Fruit fly (Drosophila melanogaster) whole organism, embryonic: ENCODE data around the gene Syx5.

Experiments used
- Ada2b ChIP-seq: fragments of 200-800 bp; sonication (Bioruptor generic); IDR thresholded peaks from 2 replicates; pipeline ENCODE4 v1.3.6; 2022; ENCODE audit warnings: missing biosample characterization, missing genetic modification characterization
- Asciz ChIP-seq: fragments of 200-800 bp; sonication (Bioruptor generic); optimal IDR thresholded peaks from 2 replicates; lab custom pipeline; 2017; ENCODE audit warnings: missing biosample characterization, mild to moderate bottlenecking, missing genetic modification characterization, missing genetic modification reagents
- Atf6 ChIP-seq: fragments of 200-800 bp; sonication (Bioruptor generic); IDR thresholded peaks from 2 replicates; pipeline ENCODE4 v1.3.6; 2022; ENCODE audit warnings: missing biosample characterization, missing genetic modification characterization
- Blimp-1 ChIP-seq: fragments of 200-800 bp; sonication (Bioruptor generic); optimal IDR thresholded peaks from 3 replicates; lab custom pipeline; 2018; ENCODE audit warnings: missing biosample characterization, missing genetic modification characterization, mild to moderate bottlenecking, moderate library complexity, missing genetic modification reagents
- CG10979 ChIP-seq: fragments of 200-800 bp; sonication (Bioruptor generic); optimal IDR thresholded peaks from 2 replicates; lab custom pipeline; 2018; ENCODE audit warnings: missing biosample characterization, mild to moderate bottlenecking, missing genetic modification characterization, moderate library complexity
- CG11723 ChIP-seq: fragments of 200-800 bp; sonication (Bioruptor generic); optimal IDR thresholded peaks from 2 replicates; lab custom pipeline; 2017; ENCODE audit warnings: missing biosample characterization, mild to moderate bottlenecking, missing genetic modification characterization
- CG17802 ChIP-seq: fragments of 200-800 bp; sonication (Bioruptor generic); optimal IDR thresholded peaks from 2 replicates; lab custom pipeline; 2018; ENCODE audit warnings: missing biosample characterization, mild to moderate bottlenecking, missing genetic modification characterization, moderate library complexity
- CG30403 ChIP-seq: fragments of 200-800 bp; sonication (Bioruptor generic); optimal IDR thresholded peaks from 3 replicates; lab custom pipeline; 2016; ENCODE audit warnings: missing biosample characterization, missing genetic modification characterization
- CG31365 ChIP-seq: fragments of 200-800 bp; sonication (Bioruptor generic); optimal IDR thresholded peaks from 2 replicates; lab custom pipeline; 2018; ENCODE audit warnings: missing biosample characterization, mild to moderate bottlenecking, missing genetic modification characterization
- CG33213 ChIP-seq: fragments of 200-800 bp; sonication (Bioruptor generic); optimal IDR thresholded peaks from 3 replicates; lab custom pipeline; 2016; ENCODE audit warnings: missing biosample characterization, missing genetic modification characterization
- CG34224 ChIP-seq: fragments of 200-800 bp; sonication (Bioruptor generic); IDR thresholded peaks from 3 replicates; pipeline ENCODE4 v1.3.6; 2022; ENCODE audit warnings: missing biosample characterization, missing genetic modification characterization; ENCODE audit not compliant: partially characterized antibody
- CG4424 ChIP-seq: fragments of 200-800 bp; sonication (Bioruptor generic); optimal IDR thresholded peaks from 3 replicates; lab custom pipeline; 2016; ENCODE audit warnings: missing biosample characterization, missing genetic modification characterization
- CG5180 ChIP-seq: fragments of 200-800 bp; sonication (Bioruptor generic); optimal IDR thresholded peaks from 3 replicates; lab custom pipeline; 2017; ENCODE audit warnings: missing biosample characterization, missing genetic modification characterization, mild to moderate bottlenecking, moderate library complexity, missing genetic modification reagents
- CG9932 ChIP-seq: fragments of 200-800 bp; sonication (Bioruptor generic); IDR thresholded peaks from 2 replicates; pipeline ENCODE4 v1.3.6; 2022; ENCODE audit warnings: missing biosample characterization, missing genetic modification characterization
- Dbx ChIP-seq: fragments of 200-800 bp; sonication (Bioruptor generic); IDR thresholded peaks from 3 replicates; pipeline ENCODE4 v1.3.6; 2022; ENCODE audit warnings: missing biosample characterization, missing genetic modification characterization
- Deaf1 ChIP-seq: fragments of 200-800 bp; optimal IDR thresholded peaks from 3 replicates; lab custom pipeline; 2019; ENCODE audit warnings: missing biosample characterization, mild to moderate bottlenecking, missing genetic modification characterization, moderate library complexity
- GATAe ChIP-seq: fragments of 200-800 bp; sonication (Bioruptor generic); conservative IDR thresholded peaks from 2 replicates; pipeline ENCODE4 v1.3.6; 2022; ENCODE audit warnings: missing biosample characterization, missing genetic modification characterization
- HLH4C ChIP-seq: fragments of 200-800 bp; sonication (Bioruptor generic); IDR thresholded peaks from 3 replicates; pipeline ENCODE4 v1.3.6; 2022; ENCODE audit warnings: missing biosample characterization, missing genetic modification characterization; ENCODE audit not compliant: partially characterized antibody
- MTF-1 ChIP-seq: fragments of 200-800 bp; sonication (Bioruptor generic); optimal IDR thresholded peaks from 2 replicates; lab custom pipeline; 2018; ENCODE audit warnings: missing biosample characterization, mild to moderate bottlenecking, missing genetic modification characterization, borderline replicate concordance
- Meics ChIP-seq: fragments of 200-800 bp; sonication (Bioruptor generic); optimal IDR thresholded peaks from 2 replicates; lab custom pipeline; 2017; ENCODE audit warnings: missing biosample characterization, mild to moderate bottlenecking, missing genetic modification characterization
- Nf-YB ChIP-seq: fragments of 200-800 bp; sonication (Bioruptor generic); optimal IDR thresholded peaks from 3 replicates; lab custom pipeline; 2019; ENCODE audit warnings: missing biosample characterization, mild to moderate bottlenecking, missing genetic modification characterization, moderate library complexity
- Poxn ChIP-seq: fragments of 200-800 bp; sonication (Bioruptor generic); IDR thresholded peaks from 2 replicates; pipeline ENCODE4 v1.3.6; 2022; ENCODE audit warnings: missing biosample characterization, missing genetic modification characterization
- Xrp1 ChIP-seq: fragments of 200-800 bp; sonication (Bioruptor generic); IDR thresholded peaks from 2 replicates; pipeline ENCODE4 v1.3.6; 2022; ENCODE audit warnings: missing biosample characterization, missing genetic modification characterization
- YL-1 ChIP-seq: fragments of 200-800 bp; sonication (Bioruptor generic); optimal IDR thresholded peaks from 3 replicates; lab custom pipeline; 2017; ENCODE audit warnings: missing biosample characterization, mild to moderate bottlenecking, missing genetic modification characterization
- caup ChIP-seq: fragments of 200-800 bp; sonication (Bioruptor generic); optimal IDR thresholded peaks from 3 replicates; lab custom pipeline; 2017; ENCODE audit warnings: missing biosample characterization, mild to moderate bottlenecking, missing genetic modification characterization, moderate library complexity; ENCODE audit not compliant: severe bottlenecking
- croc ChIP-seq: fragments of 200-800 bp; sonication (Bioruptor generic); conservative IDR thresholded peaks from 3 replicates; pipeline ENCODE4 v1.3.6; 2022; ENCODE audit warnings: missing biosample characterization, missing genetic modification characterization
- ems ChIP-seq: fragments of 200-800 bp; sonication (Bioruptor generic); optimal IDR thresholded peaks from 3 replicates; lab custom pipeline; 2016; ENCODE audit warnings: missing biosample characterization, missing genetic modification characterization
- en ChIP-seq: fragments of 200-800 bp; sonication (Bioruptor generic); optimal IDR thresholded peaks from 2 replicates; lab custom pipeline; 2016; ENCODE audit warnings: missing biosample characterization, missing genetic modification characterization
- eyg ChIP-seq: fragments of 200-800 bp; sonication (Bioruptor generic); optimal IDR thresholded peaks from 3 replicates; lab custom pipeline; 2016; ENCODE audit warnings: missing biosample characterization, missing genetic modification characterization
- fd96Cb ChIP-seq: fragments of 200-800 bp; sonication (Bioruptor generic); optimal IDR thresholded peaks from 2 replicates; lab custom pipeline; 2018; ENCODE audit warnings: missing biosample characterization, mild to moderate bottlenecking, missing genetic modification characterization, moderate library complexity
- fru ChIP-seq: fragments of >200 bp; optimal IDR thresholded peaks from 2 replicates; lab custom pipeline; 2017
- her ChIP-seq: fragments of 200-800 bp; sonication (Bioruptor generic); optimal IDR thresholded peaks from 2 replicates; lab custom pipeline; 2016; ENCODE audit warnings: missing biosample characterization, missing genetic modification characterization
- insv ChIP-seq, 2 experiments: fragments of 200-800 bp; sonication (Bioruptor generic); optimal IDR thresholded peaks; 3 replicates each; lab custom pipeline; 2016 to 2018; ENCODE audit warnings: missing biosample characterization in 2 of 2, missing genetic modification characterization in 2 of 2
- jing ChIP-seq: fragments of 200-800 bp; sonication (Bioruptor generic); optimal IDR thresholded peaks from 2 replicates; lab custom pipeline; 2018; ENCODE audit warnings: missing biosample characterization, mild to moderate bottlenecking, missing genetic modification characterization
- lola ChIP-seq, 3 experiments: fragments of >200 bp in 2 of 3; fragments of 200-800 bp in 1 of 3; sonication (Bioruptor generic) in 1 of 3; optimal IDR thresholded peaks; 2 replicates each; lab custom pipeline; 2017 to 2019; ENCODE audit warnings: missing biosample characterization in 3 of 3, missing genetic modification characterization in 3 of 3, mild to moderate bottlenecking in 1 of 3, moderate library complexity in 1 of 3
- nau ChIP-seq: fragments of 200-800 bp; sonication (Bioruptor generic); optimal IDR thresholded peaks from 3 replicates; lab custom pipeline; 2017; ENCODE audit warnings: missing biosample characterization, mild to moderate bottlenecking, missing genetic modification characterization, missing genetic modification reagents
- pfk ChIP-seq: fragments of 200-800 bp; sonication (Bioruptor generic); optimal IDR thresholded peaks from 2 replicates; lab custom pipeline; 2018; ENCODE audit warnings: missing biosample characterization, mild to moderate bottlenecking, missing genetic modification characterization, moderate library complexity
- phol ChIP-seq: fragments of 200-800 bp; sonication (Bioruptor generic); optimal IDR thresholded peaks from 3 replicates; lab custom pipeline; 2018; ENCODE audit warnings: missing biosample characterization, mild to moderate bottlenecking, missing genetic modification characterization, moderate library complexity
- pros ChIP-seq: fragments of 200-800 bp; sonication (Bioruptor generic); optimal IDR thresholded peaks from 3 replicates; lab custom pipeline; 2019; ENCODE audit warnings: missing biosample characterization, mild to moderate bottlenecking, missing genetic modification characterization, moderate library complexity
- pum ChIP-seq: fragments of 200-800 bp; sonication (Bioruptor generic); optimal IDR thresholded peaks from 2 replicates; lab custom pipeline; 2016; ENCODE audit warnings: missing biosample characterization, missing genetic modification characterization
- ro ChIP-seq: fragments of 200-800 bp; sonication (Bioruptor generic); IDR thresholded peaks from 2 replicates; pipeline ENCODE4 v1.3.6; 2022; ENCODE audit warnings: missing biosample characterization, missing genetic modification characterization
- row ChIP-seq: fragments of 200-800 bp; sonication (Bioruptor generic); IDR thresholded peaks from 3 replicates; pipeline ENCODE4 v1.3.6; 2022; ENCODE audit warnings: missing biosample characterization, missing genetic modification characterization
- salm ChIP-seq: fragments of 200-800 bp; sonication (Bioruptor generic); optimal IDR thresholded peaks from 2 replicates; lab custom pipeline; 2018; ENCODE audit warnings: missing biosample characterization, mild to moderate bottlenecking, missing genetic modification characterization
- scrt ChIP-seq: fragments of 200-800 bp; sonication (Bioruptor generic); optimal IDR thresholded peaks from 2 replicates; lab custom pipeline; 2018; ENCODE audit warnings: missing biosample characterization, mild to moderate bottlenecking, missing genetic modification characterization, moderate library complexity
- sna ChIP-seq: fragments of 200-800 bp; sonication (Bioruptor generic); IDR thresholded peaks from 2 replicates; pipeline ENCODE4 v1.3.6; 2022; ENCODE audit warnings: missing biosample characterization, missing genetic modification characterization; ENCODE audit not compliant: partially characterized antibody
- stc ChIP-seq: fragments of 200-800 bp; sonication (Bioruptor generic); IDR thresholded peaks from 2 replicates; pipeline ENCODE4 v1.3.6; 2022; ENCODE audit warnings: missing biosample characterization, missing genetic modification characterization
- tio ChIP-seq: fragments of 200-800 bp; sonication (Bioruptor generic); optimal IDR thresholded peaks from 2 replicates; lab custom pipeline; 2017; ENCODE audit warnings: missing biosample characterization, missing genetic modification characterization, inconsistent platforms
- wek ChIP-seq: fragments of 200-800 bp; sonication (Bioruptor generic); optimal IDR thresholded peaks from 3 replicates; lab custom pipeline; 2018; ENCODE audit warnings: missing biosample characterization, mild to moderate bottlenecking, missing genetic modification characterization, moderate library complexity

Gene Syx5

dm6 chr2L:16287602-16288392 lies 19.3 kb upstream of the Syx5 start, which contains the start of the genes crp and pkaap (continued):
- peak; percentile 41 for TF ChIP-seq wek
- TF ChIP-seq CG17802: peak; percentile 48
- TF ChIP-seq phol: peak; percentile 48
- no peak for TF ChIP-seq Nf-YB
- TF ChIP-seq CG31365: peak; percentile 66
- peak; percentile 75 for TF ChIP-seq CG4424 (GFP tag; lab: Kevin White, UChicago)
- TF ChIP-seq pros (GFP tag; lab: Kevin White, UChicago): peak; percentile 23
- no peak for TF ChIP-seq sna (GFP tag; lab: Robert Waterston, UW)
- no peak for TF ChIP-seq Xrp1
- peak; percentile 51 for TF ChIP-seq jing (GFP tag; lab: Kevin White, UChicago)
- TF ChIP-seq scrt (GFP tag; lab: Kevin White, UChicago): peak; percentile 63
- TF ChIP-seq row (GFP tag; lab: Robert Waterston, UW): no peak
- no peak for TF ChIP-seq Ada2b (GFP tag; lab: Robert Waterston, UW)
- TF ChIP-seq lola (GFP tag; optimal IDR thresholded peaks at IDR 0.05; lab: Kevin White, UChicago): peak in 1 of 3 experiments; percentile 14
- TF ChIP-seq stc (GFP tag; lab: Robert Waterston, UW): no peak
- no peak for TF ChIP-seq Poxn
- TF ChIP-seq Dbx (GFP tag; lab: Robert Waterston, UW): no peak
- TF ChIP-seq tio (GFP tag; lab: Kevin White, UChicago): peak; percentile 58
- TF ChIP-seq insv (GFP tag; optimal IDR thresholded peaks at IDR 0.05; lab: Kevin White, UChicago): peak in 1 of 2 experiments; percentile 77
- TF ChIP-seq Meics: peak; percentile 67
- peak; percentile 87 for TF ChIP-seq pum (GFP tag; lab: Kevin White, UChicago)
- no peak for TF ChIP-seq ro
- TF ChIP-seq YL-1 (GFP tag; lab: Kevin White, UChicago): peak; percentile 75
- peak; percentile 87 for TF ChIP-seq caup (GFP tag; lab: Kevin White, UChicago)
- peak; percentile 66 for TF ChIP-seq Asciz (GFP tag; lab: Kevin White, UChicago)
- TF ChIP-seq CG34224 (GFP tag; lab: Robert Waterston, UW): no peak
- TF ChIP-seq salm (tag; lab: Kevin White, UChicago): peak; percentile 40
- TF ChIP-seq CG5180 (GFP tag; lab: Kevin White, UChicago): peak; percentile 14
- TF ChIP-seq ems (GFP tag; lab: Kevin White, UChicago): peak; percentile 68
- TF ChIP-seq Deaf1: peak; percentile 47
- TF ChIP-seq GATAe (GFP tag; lab: Robert Waterston, UW): no peak
- TF ChIP-seq Atf6 (GFP tag; lab: Robert Waterston, UW): no peak
- TF ChIP-seq CG11723 (GFP tag; lab: Kevin White, UChicago): peak; percentile 23
- TF ChIP-seq croc: peak; percentile 26; the same call in 1 of the 3 replicates
- peak; percentile 55 for TF ChIP-seq Blimp-1 (GFP tag; lab: Kevin White, UChicago)
- TF ChIP-seq eyg (GFP tag; lab: Kevin White, UChicago): peak; percentile 65
- peak; percentile 88 for TF ChIP-seq CG30403 (GFP tag; lab: Kevin White, UChicago)
- TF ChIP-seq CG9932 (GFP tag; lab: Robert Waterston, UW): no peak
- TF ChIP-seq fd96Cb (tag; lab: Kevin White, UChicago): peak; percentile 53
- TF ChIP-seq fru (lab: Kevin White, UChicago): no peak
- TF ChIP-seq CG10979 (tag; lab: Kevin White, UChicago): peak; percentile 100
- TF ChIP-seq pfk (GFP tag; lab: Kevin White, UChicago): peak; percentile 54
- TF ChIP-seq MTF-1: peak; percentile 82
- TF ChIP-seq HLH4C (GFP tag; lab: Robert Waterston, UW): no peak
- TF ChIP-seq CG33213 (GFP tag; lab: Kevin White, UChicago): peak; percentile 95
- TF ChIP-seq nau (GFP tag; lab: Kevin White, UChicago): no peak
- peak; percentile 84 for TF ChIP-seq her (GFP tag; lab: Kevin White, UChicago)
- TF ChIP-seq en (GFP tag; lab: Kevin White, UChicago): peak; percentile 56
